Fruit fly (Drosophila melanogaster) whole organism, wandering third instar larva: Measurements from ENCODE around the gene CG42747.

Experiments
- Abd-B ChIP-seq: fragments of >200 bp; optimal IDR thresholded peaks from 2 replicates; lab custom pipeline; 2017; ENCODE audit warnings: missing biosample characterization, missing genetic modification characterization
- Hr83 ChIP-seq: fragments of 200-300 bp; sonication (Bioruptor generic); optimal IDR thresholded peaks from 2 replicates; lab custom pipeline; 2016; ENCODE audit warnings: missing biosample characterization, mild to moderate bottlenecking, missing genetic modification characterization, moderate library complexity; ENCODE audit not compliant: poor library complexity, severe bottlenecking
- Jra ChIP-seq: sonication (Bioruptor generic); optimal IDR thresholded peaks from 2 replicates; lab custom pipeline; 2016; ENCODE audit warnings: missing biosample characterization, missing genetic modification characterization
- OdsH ChIP-seq: fragments of 200-800 bp; sonication (Bioruptor generic); optimal IDR thresholded peaks from 2 replicates; lab custom pipeline; 2016; ENCODE audit warnings: missing biosample characterization, mild to moderate bottlenecking, missing genetic modification characterization
- br ChIP-seq: fragments of 200-800 bp; sonication (Bioruptor generic); optimal IDR thresholded peaks from 2 replicates; lab custom pipeline; 2016; ENCODE audit warnings: missing biosample characterization, missing genetic modification characterization
- dmrt93B ChIP-seq: fragments of 200-800 bp; sonication (Bioruptor generic); optimal IDR thresholded peaks from 2 replicates; lab custom pipeline; 2018; ENCODE audit warnings: missing biosample characterization, mild to moderate bottlenecking, missing genetic modification characterization
- fru ChIP-seq: fragments of 200-800 bp; sonication (Bioruptor generic); optimal IDR thresholded peaks from 3 replicates; lab custom pipeline; 2016; ENCODE audit warnings: missing biosample characterization, mild to moderate bottlenecking, missing genetic modification characterization
- usp ChIP-seq: fragments of >200 bp; optimal IDR thresholded peaks from 2 replicates; lab custom pipeline; 2017; ENCODE audit warnings: missing biosample characterization, missing genetic modification characterization

- TF ChIP-seq usp (GFP tag; lab: Kevin White, UChicago) (no peak), dmrt93B (GFP tag; lab: Kevin White, UChicago) (no peak), fru (GFP tag; lab: Kevin White, UChicago) (no peak), br (GFP tag; lab: Kevin White, UChicago) (no peak), Abd-B (GFP tag; lab: Kevin White, UChicago) (no peak), Jra (GFP tag; lab: Kevin White, UChicago) (no peak), OdsH (GFP tag; lab: Kevin White, UChicago) (no peak), Hr83 (GFP tag; lab: Kevin White, UChicago) (no peak)
Observed at dm6 chr3L:6512284-6512683, 111.9 kb downstream of the CG42747 start.
